Worm (Caenorhabditis elegans) whole organism, L3 larva: ENCODE results near the gene lgc-39.

ENCODE experiments used
- lin-15B ChIP-seq: fragments of 150-350 bp; optimal IDR thresholded peaks from 2 replicates; lab custom pipeline; 2014; ENCODE audit warnings: missing biosample characterization, missing genetic modification characterization
- nhr-12 ChIP-seq: fragments of 150-350 bp; optimal IDR thresholded peaks from 2 replicates; lab custom pipeline; 2014; ENCODE audit warnings: missing biosample characterization, missing genetic modification characterization
- pqm-1 ChIP-seq: fragments of 150-350 bp; optimal IDR thresholded peaks from 2 replicates; lab custom pipeline; 2017; ENCODE audit warnings: missing biosample characterization, missing genetic modification characterization, inconsistent platforms
- sea-2 ChIP-seq: fragments of 150-350 bp; sonication (generic microtip); optimal IDR thresholded peaks from 4 replicates; lab custom pipeline; 2014; ENCODE audit warnings: missing biosample characterization, missing genetic modification reagents, missing genetic modification characterization
- unc-62 ChIP-seq: fragments of 150-350 bp; sonication (generic microtip); optimal IDR thresholded peaks from 4 replicates; lab custom pipeline; 2014; ENCODE audit warnings: missing biosample characterization, missing genetic modification reagents, missing genetic modification characterization

DNA sequence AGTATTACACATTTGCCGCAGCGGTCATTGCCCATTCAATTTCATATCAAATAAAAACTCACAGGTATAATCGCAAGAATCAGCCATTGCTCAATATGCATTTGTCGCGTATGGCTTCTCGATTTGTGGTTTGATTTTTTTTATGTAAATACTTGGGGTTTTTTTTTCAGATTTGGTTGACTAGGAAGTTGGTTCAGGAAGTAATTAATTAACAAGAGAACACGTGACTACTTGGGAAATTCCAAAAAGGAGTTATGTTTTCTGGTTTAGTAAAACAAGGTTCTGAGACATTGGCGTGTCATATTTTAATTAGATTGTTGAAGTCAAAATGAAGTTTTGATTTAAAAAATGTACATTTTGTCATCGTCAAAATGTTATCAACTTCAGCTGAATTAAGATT lies 44.3 kb upstream of the lgc-39 start, which contains the start of gene srx-36:
- TF ChIP-seq unc-62 (GFP tag; lab: Kevin White, UChicago) (no peak), lin-15B (tag; lab: Kevin White, UChicago) (no peak), sea-2 (GFP tag; lab: Kevin White, UChicago) (no peak), pqm-1 (tag; lab: Kevin White, UChicago) (no peak), nhr-12 (no peak)
